Fruit fly (Drosophila melanogaster) whole organism, wandering third instar larva: ENCODE data around the gene TotC.

Source experiments
- Dfd ChIP-seq: fragments of >200 bp; optimal IDR thresholded peaks from 2 replicates; lab custom pipeline; 2017; ENCODE audit warnings: missing biosample characterization, missing genetic modification characterization
- Hr83 ChIP-seq: fragments of 200-300 bp; sonication (Bioruptor generic); optimal IDR thresholded peaks from 2 replicates; lab custom pipeline; 2016; ENCODE audit warnings: missing biosample characterization, mild to moderate bottlenecking, missing genetic modification characterization, moderate library complexity; ENCODE audit not compliant: poor library complexity, severe bottlenecking
- Myc ChIP-seq: fragments of >200 bp; optimal IDR thresholded peaks from 2 replicates; lab custom pipeline; 2017
- N ChIP-seq: fragments of >200 bp; optimal IDR thresholded peaks from 2 replicates; lab custom pipeline; 2018; ENCODE audit warnings: missing biosample characterization, missing external identifiers, missing genetic modification characterization
- OdsH ChIP-seq: fragments of 200-800 bp; sonication (Bioruptor generic); optimal IDR thresholded peaks from 2 replicates; lab custom pipeline; 2016; ENCODE audit warnings: missing biosample characterization, mild to moderate bottlenecking, missing genetic modification characterization
- Vsx2 ChIP-seq: fragments of 200-300, 225-300 bp; sonication (Bioruptor generic); optimal IDR thresholded peaks from 2 replicates; lab custom pipeline; 2018; ENCODE audit warnings: missing biosample characterization, missing genetic modification characterization; ENCODE audit not compliant: partially characterized antibody
- dsf ChIP-seq: sonication (Bioruptor generic); optimal IDR thresholded peaks from 2 replicates; lab custom pipeline; 2016; ENCODE audit warnings: missing biosample characterization, missing genetic modification characterization, borderline replicate concordance
- ey ChIP-seq: fragments of 200-800 bp; sonication (Bioruptor generic); optimal IDR thresholded peaks from 2 replicates; lab custom pipeline; 2016; ENCODE audit warnings: missing biosample characterization, missing genetic modification characterization
- h ChIP-seq: fragments of 200-800 bp; sonication (Bioruptor generic); optimal IDR thresholded peaks from 3 replicates; lab custom pipeline; 2016; ENCODE audit warnings: missing biosample characterization, mild to moderate bottlenecking, missing genetic modification characterization
- jim ChIP-seq: fragments of 175-275, 200-325 bp; sonication (Bioruptor generic); optimal IDR thresholded peaks from 2 replicates; lab custom pipeline; 2016; ENCODE audit warnings: missing biosample characterization, mild to moderate bottlenecking, missing genetic modification characterization
- psq ChIP-seq: fragments of 200-800 bp; sonication (Bioruptor generic); optimal IDR thresholded peaks from 3 replicates; lab custom pipeline; 2017; ENCODE audit warnings: missing biosample characterization, mild to moderate bottlenecking, missing genetic modification characterization, moderate library complexity
- usp ChIP-seq: fragments of >200 bp; optimal IDR thresholded peaks from 2 replicates; lab custom pipeline; 2017; ENCODE audit warnings: missing biosample characterization, missing genetic modification characterization

dm6 chr3R:20905418-20905817 is 32.6 kb downstream of the TotC start, which contains the start of gene TotX:
- TF ChIP-seq Myc (lab: Kevin White, UChicago) (no peak), jim (GFP tag; lab: Kevin White, UChicago) (no peak), OdsH (GFP tag; lab: Kevin White, UChicago) (no peak), Dfd (GFP tag; lab: Kevin White, UChicago) (no peak), Vsx2 (GFP tag; lab: Kevin White, UChicago) (no peak), usp (no peak), ey (no peak), Hr83 (GFP tag; lab: Kevin White, UChicago) (no peak), h (no peak), psq (no peak), dsf (no peak), N (GFP tag; lab: Kevin White, UChicago) (no peak)
